Fruit fly (Drosophila melanogaster) S2 (cell line): ENCODE data around the gene Grip163.

Experiments
- CG8478 ChIP-seq: fragments of >200 bp; optimal IDR thresholded peaks from 2 replicates; lab custom pipeline; 2018
- CTCF ChIP-seq, 2 experiments: fragments of >200 bp; optimal IDR thresholded peaks; 2 replicates each; lab custom pipeline; 2018

Gene Grip163

dm6 chr3L:11957669-11958333 lies 40.1 kb downstream of the Grip163 start, which contains the start of the genes CG11570 and CG43294:
CG11570 (minus strand) TSS chr3L:11957769.
CG43294 (plus strand) TSS chr3L:11958283.
- TF ChIP-seq CTCF (optimal IDR thresholded peaks at IDR 0.05; lab: Kevin White, UChicago) (no peak), CG8478 (lab: Kevin White, UChicago) (no peak)

dm6 chr3L:11953783-11954182 lies 44.2 kb downstream of the Grip163 start, which contains the start of gene CG7248:
CG7248 (plus strand) TSS chr3L:11954083.
- TF ChIP-seq CTCF (optimal IDR thresholded peaks at IDR 0.05; lab: Kevin White, UChicago) (no peak), CG8478 (lab: Kevin White, UChicago) (no peak)

- TF ChIP-seq CTCF (optimal IDR thresholded peaks at IDR 0.05; lab: Kevin White, UChicago) (no peak), CG8478 (lab: Kevin White, UChicago) (no peak)
These were observed 44.7 kb downstream of the Grip163 start, which contains the start of gene obst-G for dm6 chr3L:11953217-11953616. obst-G (minus strand) TSS chr3L:11953317.

dm6 chr3L:11949539-11949938 lies 48.4 kb downstream of the Grip163 start, which contains the start of gene CG17826:
CG17826 (plus strand) TSS chr3L:11949839.
- TF ChIP-seq CTCF (optimal IDR thresholded peaks at IDR 0.05; lab: Kevin White, UChicago): no peak
- no peak for TF ChIP-seq CG8478 (lab: Kevin White, UChicago)

dm6 chr3L:11947357-11947756 lies 50.6 kb downstream of the Grip163 start, which contains the start of gene CG7252:
CG7252 (plus strand) TSS chr3L:11947675.
- TF ChIP-seq CG8478 (lab: Kevin White, UChicago) (no peak), CTCF (optimal IDR thresholded peaks at IDR 0.05; lab: Kevin White, UChicago) (no peak)

dm6 chr3L:11944752-11945151 lies 53.2 kb downstream of the Grip163 start, which contains the start of gene CG5883:
CG5883 (minus strand) TSS chr3L:11944852.
- TF ChIP-seq CTCF (optimal IDR thresholded peaks at IDR 0.05; lab: Kevin White, UChicago): no peak
- TF ChIP-seq CG8478 (lab: Kevin White, UChicago): no peak
